Worm (Caenorhabditis elegans): ENCODE measurements around the gene F14D2.7.

The F14D2.7 gene

DNA sequence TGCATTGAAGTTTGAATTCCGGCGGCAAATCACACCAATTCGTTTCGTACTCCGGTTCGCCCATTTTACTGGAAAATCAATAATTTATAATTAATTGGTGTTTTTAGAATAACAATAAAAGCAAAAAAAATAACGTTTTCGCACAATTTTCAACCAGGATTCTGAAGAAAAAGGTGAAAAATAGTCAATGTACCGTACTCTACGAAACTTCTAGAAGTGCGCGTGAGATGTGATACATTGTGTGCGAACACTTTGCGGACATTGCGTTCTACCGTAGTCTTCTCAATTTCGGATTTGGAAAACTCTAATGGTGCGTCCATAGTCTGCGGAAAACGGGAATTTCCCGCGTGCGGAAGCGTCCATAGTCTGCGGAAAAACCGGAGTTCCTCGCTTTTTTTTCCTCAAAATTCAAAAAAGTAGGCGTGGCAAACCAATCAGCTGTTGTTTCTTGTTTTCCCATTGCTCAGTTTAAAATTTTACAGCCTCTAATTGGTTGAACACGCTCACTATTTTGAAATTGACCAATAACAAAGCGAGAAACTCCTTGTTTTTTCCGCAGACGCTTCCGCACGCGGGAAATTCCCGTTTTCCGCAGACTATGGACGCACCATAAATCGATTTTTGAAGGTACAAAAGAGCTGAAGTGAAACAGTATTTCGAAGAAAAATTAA is 9.6 kb upstream of the F14D2.7 start, which contains the start of the genes F14D2.14 and bath-29:
Gene F14D2.14 (minus strand): TSS at position 51 of the 671 bp plus-strand sequence.
Gene bath-29 (plus strand): TSS at position 621 of the 671 bp plus-strand sequence.
- TF ChIP-seq dve-1 (tag; optimal IDR thresholded peaks at IDR 0.05; ENCODE audit: insufficient read depth) (no peak), aha-1 (tag) (peak; percentile 33)

DNA sequence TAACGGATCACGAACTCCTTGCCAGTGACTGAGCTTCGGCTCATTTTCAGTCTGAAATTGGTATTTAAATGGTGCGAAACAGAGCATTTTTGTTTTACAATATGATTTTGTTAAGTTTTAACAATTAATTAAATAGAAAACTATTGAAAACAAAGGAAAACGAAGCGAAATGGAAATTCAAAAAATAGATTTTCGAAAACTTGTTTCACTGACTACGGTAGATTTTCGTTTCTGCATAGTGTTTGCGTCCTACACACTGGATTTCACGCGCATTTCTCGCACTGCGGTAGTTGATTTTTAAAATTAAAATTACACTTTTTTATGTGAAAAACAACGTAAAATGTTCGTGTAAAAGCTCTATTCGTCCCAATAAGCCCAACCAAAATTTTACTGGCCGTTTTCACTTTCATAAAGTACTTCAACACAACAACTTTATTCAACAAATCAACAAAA is 7.9 kb upstream of the F14D2.7 start, which contains the start of gene bath-30:
Gene bath-30 (minus strand): TSS at position 51 of the 453 bp plus-strand sequence.
- TF ChIP-seq dmd-8 (GFP tag; IDR thresholded peaks at IDR 0.05): no peak
- TF ChIP-seq lin-38 (GFP tag; IDR thresholded peaks at IDR 0.05): 0 out of 2 replicates have a peak, but pooled peaks have one; percentile 12
- no peak for TF ChIP-seq daf-19 (GFP tag; conservative IDR thresholded peaks at IDR 0.05)

DNA sequence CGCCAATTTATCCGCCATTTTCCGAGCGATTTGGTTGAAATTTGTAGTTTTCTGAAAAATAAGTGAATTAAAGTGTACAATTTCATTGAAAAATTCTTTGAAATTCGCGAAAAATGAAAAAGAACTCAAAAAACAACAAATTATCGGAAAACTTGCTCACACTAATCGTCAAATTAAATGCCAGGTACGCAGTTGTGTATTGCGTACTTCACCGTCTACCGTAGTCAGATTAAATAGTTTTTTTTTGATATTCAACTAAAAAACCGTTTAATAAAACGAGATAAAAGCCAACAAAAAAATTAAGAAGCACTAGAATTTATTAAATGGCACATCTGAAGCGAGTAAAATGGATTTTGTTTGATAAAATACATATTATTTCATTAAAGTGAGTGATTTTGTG is 6.5 kb upstream of the F14D2.7 start, which contains the start of gene bath-28:
Gene bath-28 (minus strand): TSS at position 51 of the 400 bp plus-strand sequence.
- no peak for TF ChIP-seq hif-1 (tag; optimal IDR thresholded peaks at IDR 0.05)
- no peak for TF ChIP-seq lin-29 (GFP tag; IDR thresholded peaks at IDR 0.05)
- no peak for TF ChIP-seq lin-15B (tag; optimal IDR thresholded peaks at IDR 0.05)
- no peak for TF ChIP-seq T26A8.4 (GFP tag; IDR thresholded peaks at IDR 0.05)
- no peak for TF ChIP-seq mdl-1 (tag; optimal IDR thresholded peaks at IDR 0.05)
- no peak for TF ChIP-seq unc-130 (GFP tag; optimal IDR thresholded peaks at IDR 0.05)
- no peak for TF ChIP-seq pqm-1 (tag; optimal IDR thresholded peaks at IDR 0.05)
- no peak for TF ChIP-seq snpc-1.2 (GFP tag; IDR thresholded peaks at IDR 0.05)
- no peak for TF ChIP-seq dmd-9 (GFP tag; IDR thresholded peaks at IDR 0.05)

DNA sequence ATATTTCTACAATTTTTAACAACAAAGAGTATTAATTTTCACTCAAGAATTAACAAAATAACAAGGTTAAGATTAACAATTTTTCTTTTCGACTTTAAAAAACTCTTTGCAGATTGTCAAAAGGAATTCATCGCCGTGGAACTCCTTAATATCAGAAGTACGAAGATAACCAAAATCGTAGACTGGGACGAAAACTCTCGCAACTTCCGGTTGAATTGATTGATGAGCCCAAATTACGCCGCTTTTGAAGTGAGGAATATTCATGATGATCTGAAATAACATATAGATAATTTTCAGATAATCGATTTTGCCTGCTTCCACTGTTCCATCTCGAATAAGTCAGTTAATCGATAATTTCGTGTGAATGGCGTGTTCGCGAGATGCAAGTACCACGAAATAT is 5.3 kb upstream of the F14D2.7 start, which contains the start of gene F14D2.15:
Gene F14D2.15 (minus strand): TSS at position 101 of the 400 bp plus-strand sequence.
- TF ChIP-seq pha-4 (GFP tag; IDR thresholded peaks at IDR 0.05): no peak
- no peak for TF ChIP-seq pha-4 (tag; optimal IDR thresholded peaks at IDR 0.05)
- peak; percentile 49 for TF ChIP-seq ceh-28 (tag; optimal IDR thresholded peaks at IDR 0.05)

DNA sequence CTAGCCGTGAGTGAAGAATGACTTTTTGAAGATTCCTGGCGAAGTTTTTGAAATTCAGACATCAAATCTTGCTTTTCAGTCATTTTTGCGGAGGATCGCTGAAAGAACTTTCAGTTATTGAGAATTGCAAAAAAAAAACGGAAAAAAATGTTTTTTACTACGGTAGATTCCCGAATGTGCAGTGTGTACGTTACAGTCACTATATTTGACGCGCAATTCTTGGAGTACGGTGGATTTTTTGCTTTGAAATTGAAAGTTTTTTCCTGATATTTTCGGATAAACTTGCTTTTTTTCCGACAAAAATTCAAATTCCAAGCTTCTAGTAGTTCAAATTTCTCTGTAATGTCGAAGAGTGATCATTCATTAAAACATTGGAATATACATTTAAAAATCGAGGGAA is 3.5 kb upstream of the F14D2.7 start, which contains the start of gene F14D2.11:
Gene F14D2.11 (minus strand): TSS at position 101 of the 400 bp plus-strand sequence.
- TF ChIP-seq sdz-12 (GFP tag; optimal IDR thresholded peaks at IDR 0.05) (no peak), tra-1 (GFP tag; IDR thresholded peaks at IDR 0.05) (no peak)

DNA sequence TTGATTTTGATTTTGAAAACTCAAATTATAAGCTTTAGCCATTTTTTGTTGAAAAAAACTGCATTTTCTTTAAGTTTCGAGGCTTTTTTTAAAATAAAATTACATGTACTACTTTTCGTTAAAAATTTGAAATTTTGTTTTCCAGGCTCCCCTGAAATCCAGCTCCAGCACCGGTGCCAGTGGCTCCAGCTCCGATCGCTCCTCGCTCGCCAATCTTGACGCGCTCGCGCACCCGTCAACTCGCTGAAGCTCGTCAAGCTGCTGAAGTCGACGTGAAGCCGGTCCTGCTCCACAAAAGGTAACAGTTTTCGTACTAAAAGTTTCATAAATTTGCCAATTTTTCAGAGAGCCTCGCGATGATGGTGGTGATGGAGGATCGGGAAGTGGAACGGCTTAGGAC is 2.4 kb upstream of the F14D2.7 start:
- TF ChIP-seq set-16 (GFP tag; IDR thresholded peaks at IDR 0.05) (peak; percentile 87), nhr-102 (tag; optimal IDR thresholded peaks at IDR 0.05) (no peak)

DNA sequence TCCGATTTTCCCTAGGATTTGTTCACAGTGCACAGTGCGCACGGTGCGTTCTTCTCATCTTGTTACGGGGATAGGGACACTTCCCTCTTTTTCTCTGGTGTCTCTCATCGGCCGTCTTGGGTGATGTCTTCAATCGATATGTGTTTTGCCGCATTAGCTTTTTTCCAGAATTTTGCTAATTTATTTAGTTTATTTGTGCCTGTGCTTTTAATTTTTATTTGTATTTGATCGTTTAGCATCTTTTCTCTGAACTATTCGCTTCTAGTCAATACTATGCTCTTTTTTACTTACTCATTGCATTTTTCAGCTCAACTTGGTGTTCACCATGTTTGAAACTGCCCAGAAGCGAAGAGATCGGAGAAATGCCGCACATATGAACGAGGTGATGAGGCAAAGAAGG is 1.8 kb upstream of the F14D2.7 start, which contains the start of gene F14D2.5:
Gene F14D2.5 (plus strand): TSS at position 301 of the 400 bp plus-strand sequence.
- TF ChIP-seq daf-8 (GFP tag; IDR thresholded peaks at IDR 0.05) (no peak), F26F4.8 (GFP tag; conservative IDR thresholded peaks at IDR 0.05) (no peak), lir-3 (tag; optimal IDR thresholded peaks at IDR 0.05) (no peak), nhr-10 (tag; optimal IDR thresholded peaks at IDR 0.05) (no peak), Y75B8A.6 (GFP tag; IDR thresholded peaks at IDR 0.05) (no peak), nhr-6 (tag; optimal IDR thresholded peaks at IDR 0.05) (no peak), ceh-20 (GFP tag; IDR thresholded peaks at IDR 0.05) (no peak), daf-19 (GFP tag; conservative IDR thresholded peaks at IDR 0.05) (no peak), ama-1 (optimal IDR thresholded peaks at IDR 0.05) (no peak), dmd-6 (GFP tag; IDR thresholded peaks at IDR 0.05) (no peak), F44E2.7 (GFP tag; IDR thresholded peaks at IDR 0.05) (no peak), lin-15B (tag; optimal IDR thresholded peaks at IDR 0.05) (no peak), nhr-102 (tag; optimal IDR thresholded peaks at IDR 0.05) (no peak), lim-7 (GFP tag; IDR thresholded peaks at IDR 0.05) (no peak), lsy-2 (tag; optimal IDR thresholded peaks at IDR 0.05) (no peak), dpl-1 (GFP tag; optimal IDR thresholded peaks at IDR 0.05) (no peak), lin-1 (GFP tag; IDR thresholded peaks at IDR 0.05) (no peak), madf-9 (GFP tag; conservative IDR thresholded peaks at IDR 0.05) (no peak), nhr-11 (tag; optimal IDR thresholded peaks at IDR 0.05) (no peak)

All from whole organism, L4 larva.